Worm (Caenorhabditis elegans) whole organism, early embryonic: ENCODE data around the gene str-27.
"Not testable (repeated sequence)": the region's sequence is repeated elsewhere in the genome, so short reads cannot be mapped to it uniquely, and the experiment has no call there.

Source experiments
- B0310.2 ChIP-seq: sonication (generic microtip); optimal IDR thresholded peaks from 2 replicates; lab custom pipeline; 2016; ENCODE audit warnings: mild to moderate bottlenecking, missing genetic modification characterization, missing compliant biosample characterization
- ama-1 ChIP-seq: fragments of 150-350 bp; optimal IDR thresholded peaks from 2 replicates; lab custom pipeline; 2014
- ceh-13 ChIP-seq: fragments of 200-800 bp; sonication (Bioruptor generic); optimal IDR thresholded peaks from 2 replicates; lab custom pipeline; 2018; ENCODE audit warnings: mild to moderate bottlenecking, missing genetic modification characterization, missing compliant biosample characterization
- ceh-36 ChIP-seq: sonication (generic microtip); optimal IDR thresholded peaks from 2 replicates; lab custom pipeline; 2016; ENCODE audit warnings: missing genetic modification characterization, inconsistent platforms, missing compliant biosample characterization
- hnd-1 ChIP-seq: sonication (generic microtip); optimal IDR thresholded peaks from 2 replicates; lab custom pipeline; 2016; ENCODE audit warnings: missing genetic modification characterization, missing compliant biosample characterization
- tbx-11 ChIP-seq: fragments of 200-800 bp; sonication (Bioruptor generic); IDR thresholded peaks from 2 replicates; pipeline ENCODE4 v1.3.6; 2022; ENCODE audit warnings: missing genetic modification characterization, missing compliant biosample characterization
- tra-4 ChIP-seq: sonication (generic microtip); optimal IDR thresholded peaks from 2 replicates; lab custom pipeline; 2017; ENCODE audit warnings: missing genetic modification characterization, missing compliant biosample characterization

- TF ChIP-seq tra-4 (tag; lab: Kevin White, UChicago); ceh-36; tbx-11; ceh-13; B0310.2 (tag; lab: Kevin White, UChicago); hnd-1 (tag; lab: Kevin White, UChicago); ama-1 (lab: Kevin White, UChicago): not testable (repeated sequence)
These were observed 19.1 kb upstream of the str-27 start, which contains the start of gene str-8 for ce11 chrV:15754731-15755130.
